Worm (Caenorhabditis elegans) whole organism, young adult: ENCODE results near the gene C16C4.17.
A peak's percentile ranks its signal among the peaks of the same experiment; 100 is the strongest.

ENCODE experiments used
- B0261.1 ChIP-seq: sonication (generic microtip); optimal IDR thresholded peaks from 2 replicates; lab custom pipeline; 2016; ENCODE audit warnings: mild to moderate bottlenecking, missing genetic modification characterization, moderate library complexity, missing compliant biosample characterization
- B0336.3 ChIP-seq: fragments of 200-800 bp; sonication (Bioruptor generic); IDR thresholded peaks from 2 replicates; pipeline ENCODE4 v1.3.6; 2022; ENCODE audit warnings: missing genetic modification characterization, missing compliant biosample characterization
- F10E7.11 ChIP-seq: sonication (generic microtip); optimal IDR thresholded peaks from 2 replicates; lab custom pipeline; 2017; ENCODE audit warnings: mild to moderate bottlenecking, missing genetic modification characterization, moderate library complexity, missing compliant biosample characterization
- F22D6.2 ChIP-seq: sonication (generic microtip); optimal IDR thresholded peaks from 2 replicates; lab custom pipeline; 2016; ENCODE audit warnings: mild to moderate bottlenecking, missing genetic modification characterization, missing compliant biosample characterization
- F49E8.2 ChIP-seq: sonication (generic microtip); optimal IDR thresholded peaks from 3 replicates; lab custom pipeline; 2017; ENCODE audit warnings: missing genetic modification characterization, mild to moderate bottlenecking, missing compliant biosample characterization, antibody characterized with exemption, moderate library complexity; ENCODE audit not compliant: insufficient read depth
- F55B11.4 ChIP-seq: sonication (generic microtip); optimal IDR thresholded peaks from 2 replicates; lab custom pipeline; 2016; ENCODE audit warnings: missing compliant biosample characterization, missing genetic modification characterization, borderline replicate concordance; ENCODE audit not compliant: insufficient read depth
- F57A8.1 ChIP-seq: fragments of 200-800 bp; sonication (Bioruptor generic); optimal IDR thresholded peaks from 2 replicates; lab custom pipeline; 2018; ENCODE audit warnings: mild to moderate bottlenecking, missing genetic modification characterization, moderate library complexity, missing compliant biosample characterization
- F57C9.4 ChIP-seq: sonication (generic microtip); optimal IDR thresholded peaks from 2 replicates; lab custom pipeline; 2017; ENCODE audit warnings: mild to moderate bottlenecking, missing genetic modification characterization, missing compliant biosample characterization
- K11D2.4 ChIP-seq: fragments of 200-800 bp; sonication (Bioruptor generic); IDR thresholded peaks from 2 replicates; pipeline ENCODE4 v1.3.6; 2022; ENCODE audit warnings: missing genetic modification reagents, missing genetic modification characterization, missing compliant biosample characterization
- K12H6.12 ChIP-seq: fragments of 200-800 bp; sonication (Bioruptor generic); optimal IDR thresholded peaks from 2 replicates; lab custom pipeline; 2018; ENCODE audit warnings: mild to moderate bottlenecking, missing genetic modification characterization, missing compliant biosample characterization
- T26A5.8 ChIP-seq: sonication (generic microtip); optimal IDR thresholded peaks from 2 replicates; lab custom pipeline; 2016; ENCODE audit warnings: missing genetic modification characterization, missing compliant biosample characterization
- Y53G8AR.9 ChIP-seq: fragments of 200-800 bp; sonication (Bioruptor generic); conservative IDR thresholded peaks from 2 replicates; pipeline ENCODE4 v1.3.6; 2022; ENCODE audit warnings: missing genetic modification reagents, missing genetic modification characterization, missing compliant biosample characterization
- ama-1 ChIP-seq, 3 experiments: fragments of 150-350 bp in 1 of 3; sonication (generic microtip) in 2 of 3; optimal IDR thresholded peaks; 2 replicates each; lab custom pipeline; 2014 to 2018; ENCODE audit warnings: missing biosample characterization in 2 of 3, missing genetic modification characterization in 2 of 3, missing genetic modification reagents in 2 of 3
- aptf-3 ChIP-seq: fragments of 200-800 bp; sonication (Bioruptor generic); IDR thresholded peaks from 2 replicates; pipeline ENCODE4 v1.3.6; 2022; ENCODE audit warnings: missing genetic modification characterization, missing compliant biosample characterization
- attf-6 ChIP-seq: fragments of 200-800 bp; sonication (Bioruptor generic); IDR thresholded peaks from 2 replicates; pipeline ENCODE4 v1.3.6; 2022; ENCODE audit warnings: missing genetic modification reagents, missing genetic modification characterization, missing compliant biosample characterization
- bed-1 ChIP-seq: fragments of 200-800 bp; sonication (Bioruptor generic); IDR thresholded peaks from 2 replicates; pipeline ENCODE4 v1.3.6; 2022; ENCODE audit warnings: missing genetic modification reagents, missing genetic modification characterization, missing compliant biosample characterization
- cebp-1 ChIP-seq, 2 experiments: fragments of 200-800 bp in 1 of 2; sonication (Bioruptor generic) in 1 of 2; sonication (generic microtip) in 1 of 2; IDR thresholded peaks in 1 of 2; optimal IDR thresholded peaks in 1 of 2; 2 replicates each; pipeline versions ENCODE4 v1.3.6 to Lab custom; 2017 to 2022; ENCODE audit warnings: missing compliant biosample characterization in 2 of 2, missing genetic modification characterization in 2 of 2, mild to moderate bottlenecking in 1 of 2, missing genetic modification reagents in 1 of 2, moderate library complexity in 1 of 2
- ceh-100 ChIP-seq: fragments of 200-800 bp; sonication (Bioruptor generic); IDR thresholded peaks from 2 replicates; pipeline ENCODE4 v1.3.6; 2022; ENCODE audit warnings: missing genetic modification reagents, missing genetic modification characterization, missing compliant biosample characterization
- ceh-58 ChIP-seq: fragments of 200-800 bp; sonication (Bioruptor generic); IDR thresholded peaks from 2 replicates; pipeline ENCODE4 v1.3.6; 2022; ENCODE audit warnings: missing genetic modification characterization, missing compliant biosample characterization
- ceh-79 ChIP-seq: sonication (generic microtip); optimal IDR thresholded peaks from 2 replicates; lab custom pipeline; 2017; ENCODE audit warnings: mild to moderate bottlenecking, missing genetic modification characterization, missing compliant biosample characterization
- ceh-91 ChIP-seq: fragments of 200-800 bp; sonication (Bioruptor generic); IDR thresholded peaks from 2 replicates; pipeline ENCODE4 v1.3.6; 2022; ENCODE audit warnings: missing genetic modification reagents, missing genetic modification characterization, missing compliant biosample characterization
- hlh-12 ChIP-seq: sonication (generic microtip); optimal IDR thresholded peaks from 2 replicates; lab custom pipeline; 2016; ENCODE audit warnings: missing genetic modification characterization, missing compliant biosample characterization
- hmg-1.2 ChIP-seq: fragments of 200-800 bp; sonication (Bioruptor generic); IDR thresholded peaks from 2 replicates; pipeline ENCODE4 v1.3.6; 2022; ENCODE audit warnings: missing genetic modification reagents, missing genetic modification characterization, missing compliant biosample characterization
- lag-1 ChIP-seq: fragments of 200-800 bp; sonication (Bioruptor generic); IDR thresholded peaks from 2 replicates; pipeline ENCODE4 v1.3.6; 2022; ENCODE audit warnings: missing genetic modification reagents, missing genetic modification characterization, missing compliant biosample characterization
- lin-26 ChIP-seq: fragments of 200-800 bp; sonication (Bioruptor generic); IDR thresholded peaks from 2 replicates; pipeline ENCODE4 v1.3.6; 2022; ENCODE audit warnings: missing genetic modification reagents, missing genetic modification characterization, missing compliant biosample characterization
- madf-3 ChIP-seq: fragments of 200-800 bp; sonication (Bioruptor generic); IDR thresholded peaks from 2 replicates; pipeline ENCODE4 v1.3.6; 2022; ENCODE audit warnings: missing genetic modification reagents, missing genetic modification characterization, missing compliant biosample characterization
- madf-6 ChIP-seq: fragments of 200-800 bp; sonication (Bioruptor generic); IDR thresholded peaks from 2 replicates; pipeline ENCODE4 v1.3.6; 2022; ENCODE audit warnings: missing genetic modification reagents, missing genetic modification characterization, missing compliant biosample characterization
- mel-28 ChIP-seq: sonication (generic microtip); optimal IDR thresholded peaks from 2 replicates; lab custom pipeline; 2016; ENCODE audit warnings: borderline replicate concordance, mild to moderate bottlenecking, missing genetic modification characterization, missing compliant biosample characterization
- mes-4 ChIP-seq: sonication (generic microtip); optimal IDR thresholded peaks from 2 replicates; lab custom pipeline; 2016; ENCODE audit warnings: missing genotype, missing genetic modification characterization, missing compliant biosample characterization
- mxl-1 ChIP-seq: sonication (generic microtip); optimal IDR thresholded peaks from 2 replicates; lab custom pipeline; 2016; ENCODE audit warnings: missing genetic modification characterization, missing compliant biosample characterization
- nfyb-1 ChIP-seq: fragments of 200-800 bp; sonication (Bioruptor generic); IDR thresholded peaks from 2 replicates; pipeline ENCODE4 v1.3.6; 2022; ENCODE audit warnings: missing genetic modification reagents, missing genetic modification characterization, missing compliant biosample characterization
- nhr-120 ChIP-seq: fragments of 200-800 bp; sonication (Bioruptor generic); IDR thresholded peaks from 2 replicates; pipeline ENCODE4 v1.3.6; 2022; ENCODE audit warnings: missing genetic modification characterization, missing compliant biosample characterization
- nhr-179 ChIP-seq: sonication (generic microtip); optimal IDR thresholded peaks from 2 replicates; lab custom pipeline; 2016; ENCODE audit warnings: mild to moderate bottlenecking, missing genetic modification characterization, missing compliant biosample characterization
- nhr-80 ChIP-seq: sonication (generic microtip); optimal IDR thresholded peaks from 2 replicates; lab custom pipeline; 2016; ENCODE audit warnings: missing genetic modification characterization, missing compliant biosample characterization
- nhr-90 ChIP-seq: sonication (generic microtip); optimal IDR thresholded peaks from 2 replicates; lab custom pipeline; 2016; ENCODE audit warnings: missing genotype, mild to moderate bottlenecking, missing genetic modification characterization, missing compliant biosample characterization
- pbrm-1 ChIP-seq: fragments of 200-800 bp; sonication (Bioruptor generic); IDR thresholded peaks from 2 replicates; pipeline ENCODE4 v1.3.6; 2022; ENCODE audit warnings: missing genetic modification reagents, missing genetic modification characterization, missing compliant biosample characterization
- repo-1 ChIP-seq: sonication (generic microtip); optimal IDR thresholded peaks from 2 replicates; lab custom pipeline; 2017; ENCODE audit warnings: mild to moderate bottlenecking, missing genetic modification characterization, missing compliant biosample characterization
- tbx-9 ChIP-seq: sonication (generic microtip); optimal IDR thresholded peaks from 2 replicates; lab custom pipeline; 2016; ENCODE audit warnings: borderline replicate concordance, missing genetic modification characterization, inconsistent platforms, missing compliant biosample characterization
- tlf-1 ChIP-seq: fragments of 200-800 bp; sonication (Bioruptor generic); optimal IDR thresholded peaks from 2 replicates; lab custom pipeline; 2018; ENCODE audit warnings: mild to moderate bottlenecking, missing genetic modification characterization, missing compliant biosample characterization
- ztf-22 ChIP-seq: fragments of 200-800 bp; sonication (Bioruptor generic); optimal IDR thresholded peaks from 2 replicates; lab custom pipeline; 2018; ENCODE audit warnings: mild to moderate bottlenecking, missing genetic modification characterization, moderate library complexity, missing compliant biosample characterization
- ztf-26 ChIP-seq: sonication (generic microtip); optimal IDR thresholded peaks from 2 replicates; lab custom pipeline; 2017; ENCODE audit warnings: missing genetic modification characterization, missing compliant biosample characterization
- ztf-6 ChIP-seq: fragments of 200-800 bp; sonication (Bioruptor generic); IDR thresholded peaks from 2 replicates; pipeline ENCODE4 v1.3.6; 2022; ENCODE audit warnings: missing genetic modification reagents, missing genetic modification characterization, missing compliant biosample characterization

C16C4.17 gene

ce11 chrII:1842894-1843293 is 21.5 kb upstream of the C16C4.17 start, which contains the start of the genes C52E2.5 and C52E2.4:
C52E2.5 (minus strand) TSS chrII:1842936.
C52E2.4 (plus strand) TSS chrII:1843145.
- TF ChIP-seq lin-26, result no peak
- TF ChIP-seq nhr-80, result peak; percentile 60

ce11 chrII:1844552-1844951 is 19.8 kb upstream of the C16C4.17 start:
- TF ChIP-seq nfyb-1, result peak; percentile 58; the same call in 1 of the 2 replicates
- TF ChIP-seq F57C9.4 (tag; lab: Kevin White, UChicago), result no peak
- no peak for TF ChIP-seq nhr-179 (tag; lab: Kevin White, UChicago)
- TF ChIP-seq ceh-79 (tag; lab: Kevin White, UChicago), result no peak
- no peak for TF ChIP-seq bed-1 (GFP tag; lab: Robert Waterston, UW)

ce11 chrII:1848109-1848508 is 16.3 kb upstream of the C16C4.17 start, which contains the start of gene fbxb-97:
fbxb-97 (minus strand) TSS chrII:1848161.
- TF ChIP-seq tbx-9 (tag; lab: Kevin White, UChicago) (no peak), hlh-12 (tag; lab: Kevin White, UChicago) (no peak), madf-6 (GFP tag; lab: Robert Waterston, UW) (peak; percentile 42; the same call in 1 of the 2 replicates), hmg-1.2 (GFP tag; lab: Robert Waterston, UW) (peak; percentile 20; the same call in 1 of the 2 replicates)

- TF ChIP-seq K12H6.12 (tag; lab: Kevin White, UChicago) (no peak), ceh-58 (GFP tag; lab: Robert Waterston, UW) (no peak), ztf-22 (no peak), ztf-6 (no peak), B0261.1 (tag; lab: Kevin White, UChicago) (no peak), F55B11.4 (tag; lab: Kevin White, UChicago) (no peak), ztf-26 (no peak), tlf-1 (GFP tag; lab: Kevin White, UChicago) (no peak), F10E7.11 (tag; lab: Kevin White, UChicago) (no peak), F49E8.2 (tag; lab: Kevin White, UChicago) (no peak), repo-1 (tag; lab: Kevin White, UChicago) (no peak), Y53G8AR.9 (GFP tag; lab: Robert Waterston, UW) (no peak), mxl-1 (tag; lab: Kevin White, UChicago) (no peak), lin-26 (no peak), pbrm-1 (no peak), aptf-3 (GFP tag; lab: Robert Waterston, UW) (no peak), nhr-120 (GFP tag; lab: Robert Waterston, UW) (no peak), cebp-1 (GFP tag; IDR thresholded peaks at IDR 0.05; lab: Robert Waterston, UW) (no peak), cebp-1 (tag; optimal IDR thresholded peaks at IDR 0.05; lab: Kevin White, UChicago) (no peak), nhr-179 (tag; lab: Kevin White, UChicago) (no peak)
These were observed 14.1 kb upstream of the C16C4.17 start, which contains the start of gene fbxb-96 for ce11 chrII:1850299-1850698. fbxb-96 (minus strand) TSS chrII:1850399.

ce11 chrII:1850840-1851294 is 13.5 kb upstream of the C16C4.17 start, which contains the start of gene C52E2.3:
C52E2.3 (plus strand) TSS chrII:1851244.
- TF ChIP-seq attf-6 (GFP tag; lab: Robert Waterston, UW) (no peak), ceh-79 (tag; lab: Kevin White, UChicago) (no peak), Y53G8AR.9 (GFP tag; lab: Robert Waterston, UW) (no peak), ceh-100 (GFP tag; lab: Robert Waterston, UW) (no peak), B0336.3 (GFP tag; lab: Robert Waterston, UW) (no peak), ama-1 (optimal IDR thresholded peaks at IDR 0.05; lab: Kevin White, UChicago) (no peak), ama-1 (GFP tag; optimal IDR thresholded peaks at IDR 0.05; lab: Kevin White, UChicago) (no peak), madf-3 (GFP tag; lab: Robert Waterston, UW) (no peak), mes-4 (tag; lab: Kevin White, UChicago) (no peak), F57A8.1 (GFP tag; lab: Kevin White, UChicago) (no peak), lag-1 (GFP tag; lab: Robert Waterston, UW) (no peak), nhr-90 (no peak), K11D2.4 (GFP tag; lab: Robert Waterston, UW) (no peak), nfyb-1 (no peak), ceh-91 (GFP tag; lab: Robert Waterston, UW) (no peak), F22D6.2 (tag; lab: Kevin White, UChicago) (no peak), mel-28 (tag; lab: Kevin White, UChicago) (no peak), T26A5.8 (tag; lab: Kevin White, UChicago) (no peak)
